ENCODE assay signal across 1 fruit fly cellular context in the genomic region with DNA sequence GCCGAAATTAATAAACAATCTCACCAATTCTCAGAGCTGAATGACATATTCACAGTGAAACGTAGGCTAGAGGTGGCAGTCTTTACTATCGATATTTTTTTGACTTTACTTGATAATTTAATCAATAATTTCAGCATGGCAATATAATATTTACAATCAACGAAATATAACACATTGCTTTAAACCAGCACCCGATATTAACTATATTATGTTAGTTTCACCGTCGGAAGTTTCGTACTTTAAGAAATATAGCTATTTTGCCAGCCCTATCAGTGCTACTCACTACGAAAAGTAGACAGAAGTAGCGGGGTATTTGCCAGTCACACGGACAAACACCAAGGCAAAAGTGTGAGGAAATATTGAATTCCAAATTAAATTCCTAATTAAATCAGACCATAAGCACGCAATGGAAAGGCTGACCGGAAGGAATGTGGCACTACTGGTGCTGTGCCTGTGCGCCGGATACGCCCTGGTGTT.
TF ChIP-seq lines count a peak whose summit lies in the region.

TSS of gene CG31917 (minus strand) at position 51 of the 477 bp plus-strand sequence.
TSS of gene Tfb5 (minus strand) at position 51 of the 477 bp plus-strand sequence.
TSS of gene SelT (plus strand) at position 139 of the 477 bp plus-strand sequence.

TF ChIP-seq in whole organism, embryonic, 481 proteins besides CTCF, POLR2A, EP300 and RAD21 (continued from another document and continues in another):
- TF ChIP-seq danr (GFP tag; IDR thresholded peaks at IDR 0.05; lab: Robert Waterston, UW) (peak; percentile 34; the same call in 1 of the 2 replicates), Fer2 (tag; optimal IDR thresholded peaks at IDR 0.05; lab: Kevin White, UChicago) (peak; percentile 17), Sry-β (GFP tag; optimal IDR thresholded peaks at IDR 0.05; lab: Kevin White, UChicago) (peak; percentile 96), bbx (GFP tag; IDR thresholded peaks at IDR 0.05; lab: Robert Waterston, UW; ENCODE audit: partially characterized antibody) (peak; percentile 39; the same call in 1 of the 2 replicates), CG8089 (GFP tag; optimal IDR thresholded peaks at IDR 0.05; lab: Kevin White, UChicago) (no peak), Fer3 (tag; optimal IDR thresholded peaks at IDR 0.05; lab: Kevin White, UChicago) (peak; percentile 18), CG1603 (tag; optimal IDR thresholded peaks at IDR 0.05; lab: Kevin White, UChicago) (peak; percentile 75), CG3838 (GFP tag; optimal IDR thresholded peaks at IDR 0.05; lab: Kevin White, UChicago) (peak; percentile 38), Pdp1 (GFP tag; optimal IDR thresholded peaks at IDR 0.05; lab: Kevin White, UChicago) (peak; percentile 52 to 54), CG2875 (GFP tag; optimal IDR thresholded peaks at IDR 0.05; lab: Kevin White, UChicago) (no peak), CG4360 (GFP tag; IDR thresholded peaks at IDR 0.05; lab: Robert Waterston, UW) (no peak), Abd-B (GFP tag; optimal IDR thresholded peaks at IDR 0.05; lab: Kevin White, UChicago) (peak; percentile 46), Blimp-1 (GFP tag; optimal IDR thresholded peaks at IDR 0.05; lab: Kevin White, UChicago) (no peak), CG6175 (GFP tag; IDR thresholded peaks at IDR 0.05; lab: Robert Waterston, UW) (no peak), CG3163 (GFP tag; optimal IDR thresholded peaks at IDR 0.05; lab: Kevin White, UChicago) (peak; percentile 2), da (GFP tag; optimal IDR thresholded peaks at IDR 0.05; lab: Kevin White, UChicago) (no peak), CG1529 (GFP tag; optimal IDR thresholded peaks at IDR 0.05; lab: Kevin White, UChicago) (no peak), CG15696 (tag; optimal IDR thresholded peaks at IDR 0.05; lab: Kevin White, UChicago) (peak; percentile 50), psq (GFP tag; optimal IDR thresholded peaks at IDR 0.05; lab: Kevin White, UChicago) (no peak), Ptx1 (GFP tag; IDR thresholded peaks at IDR 0.05; lab: Robert Waterston, UW) (peak; percentile 56; the same call in 1 of the 2 replicates), CG14441 (GFP tag; IDR thresholded peaks at IDR 0.05; lab: Robert Waterston, UW) (no peak), rib (GFP tag; IDR thresholded peaks at IDR 0.05; lab: Robert Waterston, UW) (no peak), CG6854 (GFP tag; optimal IDR thresholded peaks at IDR 0.05; lab: Kevin White, UChicago) (no peak), br (optimal IDR thresholded peaks at IDR 0.05; lab: Kevin White, UChicago) (no peak), caup (GFP tag; optimal IDR thresholded peaks at IDR 0.05; lab: Kevin White, UChicago; ENCODE audit: severe bottlenecking) (no peak), chm (GFP tag; IDR thresholded peaks at IDR 0.05; lab: Robert Waterston, UW) (no peak), CG12155 (GFP tag; optimal IDR thresholded peaks at IDR 0.05; lab: Kevin White, UChicago) (peak; percentile 66), bigmax (GFP tag; optimal IDR thresholded peaks at IDR 0.05; lab: Kevin White, UChicago) (no peak), sug (tag; optimal IDR thresholded peaks at IDR 0.05; lab: Kevin White, UChicago) (no peak), ftz-f1 (GFP tag; optimal IDR thresholded peaks at IDR 0.05; lab: Kevin White, UChicago) (peak; percentile 67), Xrp1 (GFP tag; IDR thresholded peaks at IDR 0.05; lab: Robert Waterston, UW) (peak; percentile 43; the same call in 1 of the 2 replicates), CG13296 (GFP tag; optimal IDR thresholded peaks at IDR 0.05; lab: Kevin White, UChicago) (no peak), run (tag; optimal IDR thresholded peaks at IDR 0.05; lab: Kevin White, UChicago) (no peak), pros (GFP tag; optimal IDR thresholded peaks at IDR 0.05; lab: Kevin White, UChicago) (no peak), CG18262 (tag; optimal IDR thresholded peaks at IDR 0.05; lab: Kevin White, UChicago) (no peak), CG17186 (GFP tag; optimal IDR thresholded peaks at IDR 0.05; lab: Kevin White, UChicago) (no peak), CG1792 (GFP tag; optimal IDR thresholded peaks at IDR 0.05; lab: Kevin White, UChicago) (peak; percentile 37), CG34376 (GFP tag; optimal IDR thresholded peaks at IDR 0.05; lab: Kevin White, UChicago) (peak; percentile 3), CG10366 (GFP tag; IDR thresholded peaks at IDR 0.05; lab: Robert Waterston, UW) (peak; percentile 35; the same call in 1 of the 2 replicates), CG11695 (GFP tag; IDR thresholded peaks at IDR 0.05; lab: Robert Waterston, UW) (no peak), cad (GFP tag; optimal IDR thresholded peaks at IDR 0.05; lab: Kevin White, UChicago) (no peak), CG14965 (GFP tag; optimal IDR thresholded peaks at IDR 0.05; lab: Kevin White, UChicago; ENCODE audit: borderline replicate concordance) (no peak), sc (optimal IDR thresholded peaks at IDR 0.05; lab: Kevin White, UChicago) (no peak), sc (GFP tag; optimal IDR thresholded peaks at IDR 0.05; lab: Kevin White, UChicago) (no peak), Asciz (GFP tag; optimal IDR thresholded peaks at IDR 0.05; lab: Kevin White, UChicago) (no peak), sqz (GFP tag; optimal IDR thresholded peaks at IDR 0.05; lab: Kevin White, UChicago) (no peak), disco-r (GFP tag; optimal IDR thresholded peaks at IDR 0.05; lab: Kevin White, UChicago) (peak; percentile 55), Scr (GFP tag; IDR thresholded peaks at IDR 0.05; lab: Robert Waterston, UW; ENCODE audit: partially characterized antibody) (peak; percentile 86), trh (GFP tag; optimal IDR thresholded peaks at IDR 0.05; lab: Kevin White, UChicago) (no peak), bowl (GFP tag; IDR thresholded peaks at IDR 0.05; lab: Robert Waterston, UW) (no peak), org-1 (GFP tag; optimal IDR thresholded peaks at IDR 0.05; lab: Kevin White, UChicago) (no peak), dmrt99B (tag; optimal IDR thresholded peaks at IDR 0.05; lab: Kevin White, UChicago) (no peak), gcm (GFP tag; optimal IDR thresholded peaks at IDR 0.05; lab: Kevin White, UChicago) (peak; percentile 61), CG16863 (GFP tag; optimal IDR thresholded peaks at IDR 0.05; lab: Kevin White, UChicago) (peak; percentile 57), CkIIα-i1 (GFP tag; IDR thresholded peaks at IDR 0.05; lab: Robert Waterston, UW) (no peak), mam (GFP tag; optimal IDR thresholded peaks at IDR 0.05; lab: Kevin White, UChicago) (peak; percentile 68), usp (GFP tag; optimal IDR thresholded peaks at IDR 0.05; lab: Kevin White, UChicago) (no peak), seq (GFP tag; IDR thresholded peaks at IDR 0.05; lab: Robert Waterston, UW) (no peak), CG11398 (GFP tag; optimal IDR thresholded peaks at IDR 0.05; lab: Kevin White, UChicago) (no peak), CG14050 (GFP tag; IDR thresholded peaks at IDR 0.05; lab: Robert Waterston, UW) (no peak), otp (GFP tag; IDR thresholded peaks at IDR 0.05; lab: Robert Waterston, UW) (no peak), ranshi (GFP tag; IDR thresholded peaks at IDR 0.05; lab: Robert Waterston, UW) (no peak), CG18476 (GFP tag; optimal IDR thresholded peaks at IDR 0.05; lab: Kevin White, UChicago) (peak; percentile 17), CG10654 (GFP tag; optimal IDR thresholded peaks at IDR 0.05; lab: Kevin White, UChicago) (no peak), row (GFP tag; IDR thresholded peaks at IDR 0.05; lab: Robert Waterston, UW) (peak; percentile 95), CG1024 (GFP tag; IDR thresholded peaks at IDR 0.05; lab: Robert Waterston, UW) (peak; percentile 34; the same call in 1 of the 2 replicates), CG43689 (GFP tag; IDR thresholded peaks at IDR 0.05; lab: Robert Waterston, UW) (no peak), CG9215 (GFP tag; IDR thresholded peaks at IDR 0.05; lab: Robert Waterston, UW) (peak; percentile 18; the same call in 1 of the 2 replicates), CG13123 (GFP tag; optimal IDR thresholded peaks at IDR 0.05; lab: Kevin White, UChicago) (no peak), Hr51 (GFP tag; optimal IDR thresholded peaks at IDR 0.05; lab: Kevin White, UChicago) (peak; percentile 57 to 65), CG17328 (GFP tag; IDR thresholded peaks at IDR 0.05; lab: Robert Waterston, UW) (no peak), CG15479 (GFP tag; optimal IDR thresholded peaks at IDR 0.05; lab: Kevin White, UChicago) (no peak), Doc3 (GFP tag; IDR thresholded peaks at IDR 0.05; lab: Robert Waterston, UW; ENCODE audit: partially characterized antibody) (peak; percentile 83), CG2116 (GFP tag; optimal IDR thresholded peaks at IDR 0.05; lab: Kevin White, UChicago) (peak; percentile 56), Aef1 (GFP tag; IDR thresholded peaks at IDR 0.05; lab: Robert Waterston, UW) (peak; percentile 22; the same call in 1 of the 3 replicates), CG2678 (tag; optimal IDR thresholded peaks at IDR 0.05; lab: Kevin White, UChicago) (no peak), Hr39 (optimal IDR thresholded peaks at IDR 0.05; lab: Kevin White, UChicago) (no peak), tgo (GFP tag; IDR thresholded peaks at IDR 0.05; lab: Robert Waterston, UW) (peak; percentile 43; the same call in 1 of the 3 replicates), bsh (GFP tag; optimal IDR thresholded peaks at IDR 0.05; lab: Kevin White, UChicago) (peak in 1 of 2 experiments; percentile 40), CG4282 (GFP tag; optimal IDR thresholded peaks at IDR 0.05; lab: Kevin White, UChicago) (no peak), cas (GFP tag; IDR thresholded peaks at IDR 0.05; lab: Robert Waterston, UW) (no peak), B-H2 (GFP tag; optimal IDR thresholded peaks at IDR 0.05; lab: Kevin White, UChicago) (peak; percentile 42), lab (GFP tag; optimal IDR thresholded peaks at IDR 0.05; lab: Kevin White, UChicago) (no peak), CG5180 (GFP tag; optimal IDR thresholded peaks at IDR 0.05; lab: Kevin White, UChicago) (no peak), Mad (GFP tag; optimal IDR thresholded peaks at IDR 0.05; lab: Kevin White, UChicago) (peak; percentile 40), sim (GFP tag; IDR thresholded peaks at IDR 0.05; lab: Robert Waterston, UW) (no peak), tup (GFP tag; optimal IDR thresholded peaks at IDR 0.05; lab: Kevin White, UChicago) (no peak), ems (GFP tag; optimal IDR thresholded peaks at IDR 0.05; lab: Kevin White, UChicago) (peak; percentile 8), CG10274 (GFP tag; optimal IDR thresholded peaks at IDR 0.05; lab: Kevin White, UChicago) (no peak), Hr3 (GFP tag; optimal IDR thresholded peaks at IDR 0.05; lab: Kevin White, UChicago) (peak; percentile 53), ken (GFP tag; IDR thresholded peaks at IDR 0.05; lab: Robert Waterston, UW) (no peak), dimm (GFP tag; IDR thresholded peaks at IDR 0.05; lab: Robert Waterston, UW) (no peak), onecut (GFP tag; IDR thresholded peaks at IDR 0.05; lab: Robert Waterston, UW) (peak; percentile 57; the same call in 1 of the 2 replicates), CG10959 (GFP tag; IDR thresholded peaks at IDR 0.05; lab: Robert Waterston, UW) (no peak), hbn (GFP tag; IDR thresholded peaks at IDR 0.05; lab: Robert Waterston, UW; ENCODE audit: partially characterized antibody) (peak; percentile 65), chif (GFP tag; optimal IDR thresholded peaks at IDR 0.05; lab: Kevin White, UChicago) (peak; percentile 17 to 52), CG17612 (GFP tag; IDR thresholded peaks at IDR 0.05; lab: Robert Waterston, UW) (no peak), twi (tag; optimal IDR thresholded peaks at IDR 0.05; lab: Kevin White, UChicago) (peak; percentile 50), CG14014 (GFP tag; IDR thresholded peaks at IDR 0.05; lab: Robert Waterston, UW) (no peak), CG13287 (GFP tag; IDR thresholded peaks at IDR 0.05; lab: Robert Waterston, UW; ENCODE audit: partially characterized antibody) (peak; percentile 85), HHEX (GFP tag; optimal IDR thresholded peaks at IDR 0.05; lab: Kevin White, UChicago) (peak; percentile 25), jumu (GFP tag; optimal IDR thresholded peaks at IDR 0.05; lab: Kevin White, UChicago) (peak; percentile 46), zen2 (GFP tag; IDR thresholded peaks at IDR 0.05; lab: Robert Waterston, UW; ENCODE audit: partially characterized antibody) (peak; percentile 28; the same call in 2 of the 3 replicates), ase (GFP tag; IDR thresholded peaks at IDR 0.05; lab: Robert Waterston, UW) (no peak), btn (GFP tag; optimal IDR thresholded peaks at IDR 0.05; lab: Kevin White, UChicago) (no peak), CoRest (tag; optimal IDR thresholded peaks at IDR 0.05; lab: Kevin White, UChicago) (peak; percentile 70), CG10543 (GFP tag; optimal IDR thresholded peaks at IDR 0.05; lab: Kevin White, UChicago) (peak; percentile 29), CG3847 (GFP tag; IDR thresholded peaks at IDR 0.05; lab: Robert Waterston, UW) (peak; percentile 58), MTF-1 (GFP tag; optimal IDR thresholded peaks at IDR 0.05; lab: Kevin White, UChicago; ENCODE audit: borderline replicate concordance) (no peak), ttk (GFP tag; IDR thresholded peaks at IDR 0.05; lab: Robert Waterston, UW) (no peak), CG15073 (GFP tag; optimal IDR thresholded peaks at IDR 0.05; lab: Kevin White, UChicago) (no peak), lov (optimal IDR thresholded peaks at IDR 0.05; lab: Kevin White, UChicago) (peak; percentile 60), lov (GFP tag; IDR thresholded peaks at IDR 0.05; lab: Robert Waterston, UW) (no peak), salm (tag; optimal IDR thresholded peaks at IDR 0.05; lab: Kevin White, UChicago) (peak; percentile 10), repo (GFP tag; optimal IDR thresholded peaks at IDR 0.05; lab: Kevin White, UChicago) (peak; percentile 35), fd3F (GFP tag; optimal IDR thresholded peaks at IDR 0.05; lab: Kevin White, UChicago) (peak; percentile 54), Antp (GFP tag; optimal IDR thresholded peaks at IDR 0.05; lab: Kevin White, UChicago) (peak; percentile 55), Dip3 (GFP tag; optimal IDR thresholded peaks at IDR 0.05; lab: Kevin White, UChicago) (peak; percentile 29), CG12391 (tag; optimal IDR thresholded peaks at IDR 0.05; lab: Kevin White, UChicago) (peak; percentile 82), phol (tag; optimal IDR thresholded peaks at IDR 0.05; lab: Kevin White, UChicago) (peak; percentile 70), sr (GFP tag; IDR thresholded peaks at IDR 0.05; lab: Robert Waterston, UW) (no peak), esg (GFP tag; conservative IDR thresholded peaks at IDR 0.05; lab: Robert Waterston, UW) (no peak), CG12299 (tag; optimal IDR thresholded peaks at IDR 0.05; lab: Kevin White, UChicago) (peak; percentile 59), CG10979 (tag; optimal IDR thresholded peaks at IDR 0.05; lab: Kevin White, UChicago) (peak; percentile 39), CG18011 (GFP tag; optimal IDR thresholded peaks at IDR 0.05; lab: Kevin White, UChicago) (no peak)
